Worm (Caenorhabditis elegans): ENCODE data around the gene gcy-3.

The gcy-3 gene

ce11 chrII:9498589-9498988 is 8.5 kb downstream of the gcy-3 start:
- TF ChIP-seq elt-2 (tag; optimal IDR thresholded peaks at IDR 0.05) (peak; percentile 51), Y116A8C.19 (tag; optimal IDR thresholded peaks at IDR 0.05; ENCODE audit: borderline replicate concordance) (no peak), hlh-4 (tag; optimal IDR thresholded peaks at IDR 0.05) (no peak), fkh-10 (GFP tag; optimal IDR thresholded peaks at IDR 0.05) (no peak), lin-39 (tag; optimal IDR thresholded peaks at IDR 0.05) (no peak), nhr-11 (tag; optimal IDR thresholded peaks at IDR 0.05) (no peak), nhr-20 (tag; optimal IDR thresholded peaks at IDR 0.05) (no peak), egl-13 (tag; optimal IDR thresholded peaks at IDR 0.05) (no peak), blmp-1 (tag; optimal IDR thresholded peaks at IDR 0.05) (no peak), irx-1 (tag; optimal IDR thresholded peaks at IDR 0.05) (no peak), F16B12.6 (tag; optimal IDR thresholded peaks at IDR 0.05) (no peak), ama-1 (optimal IDR thresholded peaks at IDR 0.05) (no peak), dpl-1 (GFP tag; optimal IDR thresholded peaks at IDR 0.05) (no peak), rnt-1 (tag; optimal IDR thresholded peaks at IDR 0.05) (no peak), lin-14 (GFP tag; optimal IDR thresholded peaks at IDR 0.05) (peak; percentile 37), lin-13 (GFP tag; optimal IDR thresholded peaks at IDR 0.05) (no peak), pag-3 (tag; optimal IDR thresholded peaks at IDR 0.05; ENCODE audit: borderline replicate concordance, insufficient read depth) (no peak), mdl-1 (tag; optimal IDR thresholded peaks at IDR 0.05) (no peak), unc-62 (GFP tag; optimal IDR thresholded peaks at IDR 0.05) (no peak), fkh-8 (tag; optimal IDR thresholded peaks at IDR 0.05) (peak; percentile 1), nhr-19 (GFP tag; conservative IDR thresholded peaks at IDR 0.05) (no peak), efl-1 (optimal IDR thresholded peaks at IDR 0.05) (no peak), efl-1 (GFP tag; optimal IDR thresholded peaks at IDR 0.05 in 1 of 2) (no peak), nhr-28 (tag; optimal IDR thresholded peaks at IDR 0.05) (no peak), egl-27 (tag; optimal IDR thresholded peaks at IDR 0.05) (no peak), nhr-85 (tag) (no peak), sox-4 (tag; optimal IDR thresholded peaks at IDR 0.05) (no peak), pqm-1 (tag; optimal IDR thresholded peaks at IDR 0.05) (peak; percentile 37), lsy-2 (tag; optimal IDR thresholded peaks at IDR 0.05) (no peak), pax-3 (tag; optimal IDR thresholded peaks at IDR 0.05) (no peak), tlp-1 (tag; optimal IDR thresholded peaks at IDR 0.05) (no peak), zip-4 (GFP tag; optimal IDR thresholded peaks at IDR 0.05) (no peak), hpl-2 (GFP tag; optimal IDR thresholded peaks at IDR 0.05) (no peak), lir-3 (tag; optimal IDR thresholded peaks at IDR 0.05; ENCODE audit: poor library complexity) (no peak), dsc-1 (tag; optimal IDR thresholded peaks at IDR 0.05) (no peak), nhr-237 (tag; optimal IDR thresholded peaks at IDR 0.05) (no peak), nhr-71 (tag; optimal IDR thresholded peaks at IDR 0.05) (peak; percentile 28)

ce11 chrII:9497309-9497708 is 9.8 kb downstream of the gcy-3 start:
- TF ChIP-seq nhr-19 (GFP tag; conservative IDR thresholded peaks at IDR 0.05) (no peak), snu-23 (GFP tag; optimal IDR thresholded peaks at IDR 0.05) (peak; percentile 2), tbx-2 (tag; optimal IDR thresholded peaks at IDR 0.05) (peak; percentile 17), zip-4 (GFP tag; optimal IDR thresholded peaks at IDR 0.05) (peak; percentile 37), nhr-71 (tag; optimal IDR thresholded peaks at IDR 0.05) (peak; percentile 24), unc-86 (tag; optimal IDR thresholded peaks at IDR 0.05) (no peak), mab-9 (GFP tag; IDR thresholded peaks at IDR 0.05) (no peak), nhr-47 (tag; optimal IDR thresholded peaks at IDR 0.05) (no peak), skn-1 (tag; optimal IDR thresholded peaks at IDR 0.05) (no peak), snpc-4 (tag; optimal IDR thresholded peaks at IDR 0.05) (no peak), ceh-82 (tag; optimal IDR thresholded peaks at IDR 0.05) (peak in 1 of 3 experiments; percentile 20), lsy-2 (tag; optimal IDR thresholded peaks at IDR 0.05) (peak in 1 of 2 experiments; percentile 19), sup-37 (GFP tag; optimal IDR thresholded peaks at IDR 0.05) (no peak), nhr-90 (tag; optimal IDR thresholded peaks at IDR 0.05; ENCODE audit: poor library complexity) (no peak), lin-14 (GFP tag; optimal IDR thresholded peaks at IDR 0.05) (peak; percentile 79), zag-1 (tag; optimal IDR thresholded peaks at IDR 0.05) (peak; percentile 16), efl-1 (optimal IDR thresholded peaks at IDR 0.05) (no peak), efl-1 (GFP tag; optimal IDR thresholded peaks at IDR 0.05 in 1 of 2) (peak in 1 of 2 experiments; percentile 16), nhr-20 (tag; optimal IDR thresholded peaks at IDR 0.05) (no peak)
